Worm (Caenorhabditis elegans) whole organism, L4 larva: ENCODE data around the gene hpo-28.

ENCODE experiments used
- R02D3.7 ChIP-seq: fragments of 150-350 bp; sonication (generic microtip); optimal IDR thresholded peaks from 3 replicates; lab custom pipeline; 2014; ENCODE audit warnings: missing biosample characterization, missing genetic modification characterization
- Y105C5A.15 ChIP-seq: fragments of 200-800 bp; sonication (Bioruptor generic); IDR thresholded peaks from 2 replicates; pipeline ENCODE4 v1.3.6; 2022; ENCODE audit warnings: missing genetic modification characterization, missing compliant biosample characterization
- aha-1 ChIP-seq: fragments of 150-350 bp; peaks from one replicate; lab custom pipeline; 2014; ENCODE audit warnings: missing biosample characterization, missing genetic modification characterization
- daf-16 ChIP-seq, 3 experiments: sonication (generic microtip); optimal IDR thresholded peaks; 2 replicates each; lab custom pipeline; 2016 to 2017; ENCODE audit warnings: missing genetic modification characterization in 3 of 3, missing genetic modification reagents in 3 of 3, mild to moderate bottlenecking in 2 of 3, missing compliant biosample characterization in 2 of 3, missing biosample characterization in 1 of 3, moderate library complexity in 1 of 3
- fkh-10 ChIP-seq: fragments of 150-350 bp; optimal IDR thresholded peaks from 2 replicates; lab custom pipeline; 2014; ENCODE audit warnings: missing biosample characterization, missing genetic modification reagents, missing genetic modification characterization
- mdl-1 ChIP-seq, 2 experiments: fragments of 150-350 bp in 1 of 2; sonication (generic microtip) in 1 of 2; optimal IDR thresholded peaks; 2 replicates each; lab custom pipeline; 2014 to 2017; ENCODE audit warnings: missing biosample characterization in 2 of 2, missing genetic modification characterization in 2 of 2
- pha-4 ChIP-seq, 2 experiments: fragments of 150-350 bp in 1 of 2; fragments of 200-800 bp in 1 of 2; sonication (Bioruptor generic) in 1 of 2; IDR thresholded peaks in 1 of 2; optimal IDR thresholded peaks in 1 of 2; 2 replicates each; pipeline versions ENCODE4 v1.3.6 to Lab custom; 2014 to 2022; ENCODE audit warnings: missing genetic modification characterization in 2 of 2, missing genetic modification reagents in 2 of 2, missing biosample characterization in 1 of 2, missing compliant biosample characterization in 1 of 2
- unc-62 ChIP-seq, 3 experiments: fragments of 150-350 bp in 1 of 3; sonication (generic microtip); optimal IDR thresholded peaks in 2 of 3; peaks in 1 of 3; 1 replicate in 1 of 3; 2 replicates in 2 of 3; lab custom pipeline; 2014 to 2017; ENCODE audit warnings: missing biosample characterization in 3 of 3, missing genetic modification characterization in 3 of 3, missing genetic modification reagents in 3 of 3, missing genotype in 1 of 3

ce11 chrIII:5734905-5735304 is 25.8 kb upstream of the hpo-28 start, which contains the start of gene B0244.10:
- TF ChIP-seq aha-1 (tag; lab: Kevin White, UChicago) (no peak), fkh-10 (GFP tag; lab: Kevin White, UChicago) (no peak), R02D3.7 (tag; lab: Kevin White, UChicago) (no peak), Y105C5A.15 (no peak), mdl-1 (tag; optimal IDR thresholded peaks at IDR 0.05; lab: Kevin White, UChicago) (no peak), unc-62 (GFP tag; optimal IDR thresholded peaks at IDR 0.05 in 1 of 2; lab: Kevin White, UChicago) (no peak), unc-62 (tag; optimal IDR thresholded peaks at IDR 0.05; lab: Kevin White, UChicago) (no peak), pha-4 (GFP tag; IDR thresholded peaks at IDR 0.05; lab: Robert Waterston, UW) (no peak), pha-4 (tag; optimal IDR thresholded peaks at IDR 0.05; lab: Kevin White, UChicago) (no peak), daf-16 (GFP tag; optimal IDR thresholded peaks at IDR 0.05; lab: Kevin White, UChicago) (no peak), daf-16 (tag; optimal IDR thresholded peaks at IDR 0.05; lab: Kevin White, UChicago) (peak; percentile 27)
